Worm (Caenorhabditis elegans) whole organism, young adult: ENCODE results near the gene rpt-6.
A peak's percentile ranks its signal among the peaks of the same experiment; 100 is the strongest.

ENCODE experiments used
- D2030.7 ChIP-seq: fragments of 200-800 bp; sonication (Bioruptor generic); IDR thresholded peaks from 2 replicates; pipeline ENCODE4 v1.3.6; 2022; ENCODE audit warnings: missing genetic modification reagents, missing genetic modification characterization, missing compliant biosample characterization
- F23B12.7 ChIP-seq: sonication (generic microtip); optimal IDR thresholded peaks from 2 replicates; lab custom pipeline; 2017; ENCODE audit warnings: missing genetic modification characterization, mild to moderate bottlenecking, missing compliant biosample characterization, antibody characterized with exemption, moderate library complexity; ENCODE audit not compliant: insufficient read depth
- F55B11.4 ChIP-seq: sonication (generic microtip); optimal IDR thresholded peaks from 2 replicates; lab custom pipeline; 2016; ENCODE audit warnings: missing compliant biosample characterization, missing genetic modification characterization, borderline replicate concordance; ENCODE audit not compliant: insufficient read depth
- F57A8.1 ChIP-seq: fragments of 200-800 bp; sonication (Bioruptor generic); optimal IDR thresholded peaks from 2 replicates; lab custom pipeline; 2018; ENCODE audit warnings: mild to moderate bottlenecking, missing genetic modification characterization, moderate library complexity, missing compliant biosample characterization
- F57C9.4 ChIP-seq: sonication (generic microtip); optimal IDR thresholded peaks from 2 replicates; lab custom pipeline; 2017; ENCODE audit warnings: mild to moderate bottlenecking, missing genetic modification characterization, missing compliant biosample characterization
- Y53F4B.3 ChIP-seq: fragments of 200-800 bp; sonication (Bioruptor generic); IDR thresholded peaks from 2 replicates; pipeline ENCODE4 v1.3.6; 2022; ENCODE audit warnings: missing genetic modification reagents, missing genetic modification characterization, missing compliant biosample characterization
- Y56A3A.18 ChIP-seq: fragments of 200-800 bp; sonication (Bioruptor generic); IDR thresholded peaks from 2 replicates; pipeline ENCODE4 v1.3.6; 2022; ENCODE audit warnings: missing genetic modification reagents, missing genetic modification characterization, missing compliant biosample characterization
- akir-1 ChIP-seq: fragments of 200-800 bp; sonication (Bioruptor generic); optimal IDR thresholded peaks from 2 replicates; lab custom pipeline; 2018; ENCODE audit warnings: mild to moderate bottlenecking, missing genetic modification characterization, moderate library complexity, missing compliant biosample characterization
- ccch-3 ChIP-seq: fragments of 200-800 bp; sonication (Bioruptor generic); optimal IDR thresholded peaks from 2 replicates; lab custom pipeline; 2018; ENCODE audit warnings: mild to moderate bottlenecking, missing genetic modification characterization, missing compliant biosample characterization
- cebp-1 ChIP-seq, 2 experiments: fragments of 200-800 bp in 1 of 2; sonication (Bioruptor generic) in 1 of 2; sonication (generic microtip) in 1 of 2; IDR thresholded peaks in 1 of 2; optimal IDR thresholded peaks in 1 of 2; 2 replicates each; pipeline versions ENCODE4 v1.3.6 to Lab custom; 2017 to 2022; ENCODE audit warnings: missing compliant biosample characterization in 2 of 2, missing genetic modification characterization in 2 of 2, mild to moderate bottlenecking in 1 of 2, missing genetic modification reagents in 1 of 2, moderate library complexity in 1 of 2
- cebp-2 ChIP-seq: fragments of 200-800 bp; sonication (Bioruptor generic); IDR thresholded peaks from 2 replicates; pipeline ENCODE4 v1.3.6; 2022; ENCODE audit warnings: missing genetic modification characterization, missing compliant biosample characterization
- ceh-100 ChIP-seq: fragments of 200-800 bp; sonication (Bioruptor generic); IDR thresholded peaks from 2 replicates; pipeline ENCODE4 v1.3.6; 2022; ENCODE audit warnings: missing genetic modification reagents, missing genetic modification characterization, missing compliant biosample characterization
- ceh-58 ChIP-seq: fragments of 200-800 bp; sonication (Bioruptor generic); IDR thresholded peaks from 2 replicates; pipeline ENCODE4 v1.3.6; 2022; ENCODE audit warnings: missing genetic modification characterization, missing compliant biosample characterization
- ceh-91 ChIP-seq: fragments of 200-800 bp; sonication (Bioruptor generic); IDR thresholded peaks from 2 replicates; pipeline ENCODE4 v1.3.6; 2022; ENCODE audit warnings: missing genetic modification reagents, missing genetic modification characterization, missing compliant biosample characterization
- dox-1 ChIP-seq: fragments of 200-800 bp; sonication (Bioruptor generic); IDR thresholded peaks from 2 replicates; pipeline ENCODE4 v1.3.6; 2022; ENCODE audit warnings: missing genetic modification reagents, missing genetic modification characterization, missing compliant biosample characterization
- dpl-1 ChIP-seq: fragments of 150-350 bp; optimal IDR thresholded peaks from 2 replicates; lab custom pipeline; 2014; ENCODE audit warnings: missing biosample characterization, missing genetic modification reagents, missing genetic modification characterization
- ets-4 ChIP-seq: fragments of 200-800 bp; sonication (Bioruptor generic); optimal IDR thresholded peaks from 2 replicates; lab custom pipeline; 2018; ENCODE audit warnings: mild to moderate bottlenecking, missing genetic modification characterization, missing compliant biosample characterization
- hlh-12 ChIP-seq: sonication (generic microtip); optimal IDR thresholded peaks from 2 replicates; lab custom pipeline; 2016; ENCODE audit warnings: missing genetic modification characterization, missing compliant biosample characterization
- hrde-1 ChIP-seq: sonication (generic microtip); optimal IDR thresholded peaks from 2 replicates; lab custom pipeline; 2016; ENCODE audit warnings: missing genetic modification characterization, mild to moderate bottlenecking, missing compliant biosample characterization, moderate library complexity, missing genotype, missing genetic modification reagents, borderline replicate concordance
- hsf-1 ChIP-seq: fragments of 200-800 bp; sonication (Bioruptor generic); IDR thresholded peaks from 2 replicates; pipeline ENCODE4 v1.3.6; 2022; ENCODE audit warnings: missing genetic modification reagents, missing genetic modification characterization, missing compliant biosample characterization
- let-607 ChIP-seq, 2 experiments: fragments of 200-800 bp in 1 of 2; sonication (Bioruptor generic) in 1 of 2; sonication (generic microtip) in 1 of 2; optimal IDR thresholded peaks; 2 replicates each; lab custom pipeline; 2016 to 2018; ENCODE audit warnings: mild to moderate bottlenecking in 2 of 2, missing compliant biosample characterization in 2 of 2, missing genetic modification characterization in 2 of 2, moderate library complexity in 2 of 2, missing genotype in 1 of 2
- lin-40 ChIP-seq: sonication (generic microtip); optimal IDR thresholded peaks from 2 replicates; lab custom pipeline; 2016; ENCODE audit warnings: missing genetic modification characterization, mild to moderate bottlenecking, missing compliant biosample characterization, missing genotype, missing genetic modification reagents
- lin-54 ChIP-seq: fragments of 200-800 bp; sonication (Bioruptor generic); optimal IDR thresholded peaks from 2 replicates; lab custom pipeline; 2018; ENCODE audit warnings: mild to moderate bottlenecking, missing genetic modification characterization, missing compliant biosample characterization
- lir-1 ChIP-seq: fragments of 200-800 bp; sonication (Bioruptor generic); conservative IDR thresholded peaks from 2 replicates; pipeline ENCODE4 v1.3.6; 2022; ENCODE audit warnings: missing genetic modification reagents, missing genetic modification characterization, missing compliant biosample characterization
- madf-3 ChIP-seq: fragments of 200-800 bp; sonication (Bioruptor generic); IDR thresholded peaks from 2 replicates; pipeline ENCODE4 v1.3.6; 2022; ENCODE audit warnings: missing genetic modification reagents, missing genetic modification characterization, missing compliant biosample characterization
- madf-6 ChIP-seq: fragments of 200-800 bp; sonication (Bioruptor generic); IDR thresholded peaks from 2 replicates; pipeline ENCODE4 v1.3.6; 2022; ENCODE audit warnings: missing genetic modification reagents, missing genetic modification characterization, missing compliant biosample characterization
- nfya-1 ChIP-seq: sonication (generic microtip); optimal IDR thresholded peaks from 2 replicates; lab custom pipeline; 2017; ENCODE audit warnings: antibody characterized with exemption, missing compliant biosample characterization, missing genetic modification characterization, borderline replicate concordance; ENCODE audit not compliant: insufficient read depth
- nfyb-1 ChIP-seq: fragments of 200-800 bp; sonication (Bioruptor generic); IDR thresholded peaks from 2 replicates; pipeline ENCODE4 v1.3.6; 2022; ENCODE audit warnings: missing genetic modification reagents, missing genetic modification characterization, missing compliant biosample characterization
- nhr-27 ChIP-seq: fragments of 200-800 bp; sonication (Bioruptor generic); optimal IDR thresholded peaks from 2 replicates; lab custom pipeline; 2018; ENCODE audit warnings: mild to moderate bottlenecking, missing genetic modification characterization, moderate library complexity, missing compliant biosample characterization
- nhr-80 ChIP-seq: sonication (generic microtip); optimal IDR thresholded peaks from 2 replicates; lab custom pipeline; 2016; ENCODE audit warnings: missing genetic modification characterization, missing compliant biosample characterization
- rcor-1 ChIP-seq: fragments of 200-800 bp; sonication (Bioruptor generic); IDR thresholded peaks from 2 replicates; pipeline ENCODE4 v1.3.6; 2022; ENCODE audit warnings: missing genetic modification reagents, missing genetic modification characterization, missing compliant biosample characterization
- snpc-3.4 ChIP-seq: sonication (generic microtip); optimal IDR thresholded peaks from 2 replicates; lab custom pipeline; 2017; ENCODE audit warnings: missing genetic modification characterization, mild to moderate bottlenecking, missing compliant biosample characterization, antibody characterized with exemption, moderate library complexity, missing genotype, missing genetic modification reagents
- tbx-9 ChIP-seq: sonication (generic microtip); optimal IDR thresholded peaks from 2 replicates; lab custom pipeline; 2016; ENCODE audit warnings: borderline replicate concordance, missing genetic modification characterization, inconsistent platforms, missing compliant biosample characterization
- unc-130 ChIP-seq: sonication (generic microtip); optimal IDR thresholded peaks from 2 replicates; lab custom pipeline; 2016; ENCODE audit warnings: missing genetic modification reagents, missing genetic modification characterization, missing compliant biosample characterization
- unc-62 ChIP-seq: fragments of 150-350 bp; optimal IDR thresholded peaks from 2 replicates; lab custom pipeline; 2014; ENCODE audit warnings: missing biosample characterization, missing genetic modification reagents, missing genetic modification characterization
- zfh-2 ChIP-seq: fragments of 200-800 bp; sonication (Bioruptor generic); conservative IDR thresholded peaks from 2 replicates; pipeline ENCODE4 v1.3.6; 2022; ENCODE audit warnings: missing genetic modification reagents, missing genetic modification characterization, missing compliant biosample characterization
- ztf-18 ChIP-seq: sonication (generic microtip); optimal IDR thresholded peaks from 2 replicates; lab custom pipeline; 2016; ENCODE audit warnings: missing genotype, mild to moderate bottlenecking, missing genetic modification characterization, missing compliant biosample characterization
- ztf-25 ChIP-seq: fragments of 200-800 bp; sonication (Bioruptor generic); IDR thresholded peaks from 2 replicates; pipeline ENCODE4 v1.3.6; 2022; ENCODE audit warnings: missing genetic modification reagents, missing genetic modification characterization, missing compliant biosample characterization
- ztf-26 ChIP-seq: sonication (generic microtip); optimal IDR thresholded peaks from 2 replicates; lab custom pipeline; 2017; ENCODE audit warnings: missing genetic modification characterization, missing compliant biosample characterization

The rpt-6 gene

ce11 chrIII:12327528-12327997, 42.7 kb upstream of the rpt-6 start, which contains the start of the genes zip-12 and Y75B8A.63 (continued):
- TF ChIP-seq zfh-2 (peak; percentile 77; the same call in 1 of the 2 replicates), ceh-91 (GFP tag; lab: Robert Waterston, UW) (no peak), hsf-1 (no peak), rcor-1 (GFP tag; lab: Robert Waterston, UW) (no peak), cebp-2 (GFP tag; lab: Robert Waterston, UW) (no peak), ets-4 (GFP tag; lab: Kevin White, UChicago) (peak; percentile 83), hrde-1 (tag; lab: Kevin White, UChicago) (no peak), dpl-1 (GFP tag; lab: Kevin White, UChicago) (no peak), ztf-18 (tag; lab: Kevin White, UChicago) (no peak), ztf-25 (GFP tag; lab: Robert Waterston, UW) (no peak), madf-3 (GFP tag; lab: Robert Waterston, UW) (no peak), nhr-27 (no peak), ceh-58 (no peak), unc-62 (no peak), nhr-80 (tag; lab: Kevin White, UChicago) (peak; percentile 72)

- TF ChIP-seq unc-130 (GFP tag; lab: Kevin White, UChicago) = no peak
- TF ChIP-seq snpc-3.4 (tag; lab: Kevin White, UChicago) = no peak
- TF ChIP-seq let-607 (tag; optimal IDR thresholded peaks at IDR 0.05; lab: Kevin White, UChicago) = no peak
- TF ChIP-seq hlh-12 (tag; lab: Kevin White, UChicago) = no peak
- peak; percentile 87 for TF ChIP-seq nfyb-1
- TF ChIP-seq tbx-9 (tag; lab: Kevin White, UChicago) = no peak
- TF ChIP-seq, all 124 proteins: peak for 1
These were observed 39.0 kb upstream of the rpt-6 start for ce11 chrIII:12331300-12331699.

ce11 chrIII:12333445-12333844, 36.8 kb upstream of the rpt-6 start, which contains the start of gene zip-1:
TSS of gene zip-1 (plus strand) at chrIII:12333745.
- TF ChIP-seq rcor-1 (GFP tag; lab: Robert Waterston, UW) = no peak
- TF ChIP-seq F57C9.4 = no peak
- no peak for TF ChIP-seq let-607 (tag; optimal IDR thresholded peaks at IDR 0.05; lab: Kevin White, UChicago)
- no peak for TF ChIP-seq nfya-1 (tag; lab: Kevin White, UChicago)
- no peak for TF ChIP-seq F23B12.7 (tag; lab: Kevin White, UChicago)
- no peak for TF ChIP-seq ccch-3 (GFP tag; lab: Kevin White, UChicago)
- TF ChIP-seq D2030.7 (GFP tag; lab: Robert Waterston, UW) = no peak
- TF ChIP-seq ceh-100 = no peak
- no peak for TF ChIP-seq akir-1

- no peak for TF ChIP-seq zfh-2
- 0 out of 2 replicates have a peak, but pooled peaks have one; percentile 53 for TF ChIP-seq nfyb-1
- no peak for TF ChIP-seq akir-1
These were observed 36.0 kb upstream of the rpt-6 start for ce11 chrIII:12334268-12334667.

ce11 chrIII:12335400-12335994, 34.8 kb upstream of the rpt-6 start:
- peak; percentile 21 for TF ChIP-seq ztf-26
- TF ChIP-seq tbx-9 (tag; lab: Kevin White, UChicago) = no peak
- peak; percentile 59 for TF ChIP-seq lin-40 (tag; lab: Kevin White, UChicago)
- TF ChIP-seq F55B11.4 (tag; lab: Kevin White, UChicago) = no peak
- TF ChIP-seq lir-1 (GFP tag; lab: Robert Waterston, UW) = no peak
- no peak for TF ChIP-seq nfyb-1
- TF ChIP-seq madf-6 = no peak
- TF ChIP-seq dox-1 (GFP tag; lab: Robert Waterston, UW) = peak; percentile 65; the same call in 1 of the 2 replicates
- no peak for TF ChIP-seq cebp-1 (GFP tag; IDR thresholded peaks at IDR 0.05; lab: Robert Waterston, UW)
- TF ChIP-seq cebp-1 (tag; optimal IDR thresholded peaks at IDR 0.05; lab: Kevin White, UChicago) = peak; percentile 64
- TF ChIP-seq Y53F4B.3 = no peak
- no peak for TF ChIP-seq lin-54
- TF ChIP-seq F57A8.1 = no peak
- TF ChIP-seq zfh-2 = 0 out of 2 replicates have a peak, but pooled peaks have one; percentile 33
- TF ChIP-seq Y56A3A.18 (GFP tag; lab: Robert Waterston, UW) = no peak
- TF ChIP-seq nhr-80 (tag; lab: Kevin White, UChicago) = peak; percentile 80
